Worm (Caenorhabditis elegans) whole organism, L4/young adult: ENCODE measurements around the gene ubxn-5.

Experiments used
- W03F9.2 ChIP-seq: fragments of 150-350 bp; optimal IDR thresholded peaks from 2 replicates; lab custom pipeline; 2014; ENCODE audit warnings: missing biosample characterization, missing genetic modification characterization
- dao-5 ChIP-seq: sonication (generic microtip); optimal IDR thresholded peaks from 2 replicates; lab custom pipeline; 2016; ENCODE audit warnings: missing genotype, missing genetic modification characterization, moderate library complexity, missing compliant biosample characterization
- him-1 ChIP-seq: sonication (generic microtip); optimal IDR thresholded peaks from 2 replicates; lab custom pipeline; 2016; ENCODE audit warnings: missing genotype, missing genetic modification reagents, missing genetic modification characterization, missing compliant biosample characterization

The ubxn-5 gene

DNA sequence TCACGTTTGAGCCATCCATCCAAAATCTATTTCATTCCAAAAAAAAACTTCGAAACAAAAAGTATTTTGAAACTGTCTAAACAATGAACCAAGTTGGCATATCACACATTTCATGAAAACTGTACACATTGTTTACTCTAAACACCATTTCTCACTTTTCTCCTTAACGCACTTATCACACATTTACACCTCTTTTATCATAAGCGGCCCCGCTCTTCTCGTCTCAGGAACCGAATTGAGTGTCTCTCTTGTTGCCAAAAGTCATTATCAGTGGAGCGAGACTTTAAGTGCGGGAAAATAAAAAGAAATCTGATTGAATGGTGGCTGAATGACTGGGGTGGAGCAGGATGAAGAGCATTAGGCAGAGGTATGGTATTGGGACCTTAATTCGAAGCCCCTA lies 2.4 kb downstream of the ubxn-5 start:
- no peak for TF ChIP-seq W03F9.2
- no peak for TF ChIP-seq him-1
- TF ChIP-seq dao-5 (tag; lab: Kevin White, UChicago): no peak

DNA sequence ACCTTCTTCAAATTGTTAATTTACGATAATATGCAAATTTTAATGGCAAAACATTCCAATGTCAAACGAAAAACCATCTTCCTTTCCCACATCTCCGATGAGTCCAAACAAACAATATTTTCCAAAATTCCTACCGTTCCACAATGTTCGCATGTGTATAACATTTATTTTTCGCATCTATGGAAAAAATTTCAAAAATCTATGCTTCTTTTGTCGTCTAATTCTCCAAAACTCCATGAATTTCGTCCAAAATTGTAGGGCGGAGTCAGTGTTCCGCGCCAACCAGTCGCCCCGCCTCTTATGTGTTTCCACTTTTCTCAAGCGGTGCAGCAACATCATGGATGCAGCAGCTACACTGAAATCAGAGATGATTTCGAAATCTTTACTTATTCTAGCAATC lies 3.3 kb downstream of the ubxn-5 start, which contains the start of gene T01E8.8:
Gene T01E8.8 (plus strand): TSS at position 301 of the 400 bp plus-strand sequence.
- TF ChIP-seq him-1: no peak
- TF ChIP-seq W03F9.2: no peak
- no peak for TF ChIP-seq dao-5 (tag; lab: Kevin White, UChicago)

DNA sequence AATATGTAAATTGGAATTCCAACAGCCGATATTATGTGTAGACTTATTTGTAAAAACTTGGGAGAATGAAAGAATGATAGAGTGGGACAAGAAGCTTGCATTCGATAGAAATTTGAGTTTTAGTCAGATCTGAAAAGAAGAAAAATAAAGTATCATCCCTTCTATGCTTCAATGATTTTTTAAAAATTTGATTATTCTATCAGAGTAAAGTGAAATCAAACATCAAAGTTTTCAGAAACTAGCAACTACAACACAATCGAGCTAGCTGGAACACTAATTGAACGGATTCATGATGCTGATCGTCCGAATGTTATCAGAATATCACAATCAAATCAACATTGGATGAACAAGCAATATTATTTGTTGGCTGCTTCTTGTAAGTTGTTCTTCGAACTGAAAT lies 7.3 kb downstream of the ubxn-5 start, which contains the start of gene srh-135:
Gene srh-135 (minus strand): TSS at position 101 of the 400 bp plus-strand sequence.
- no peak for TF ChIP-seq him-1
- TF ChIP-seq W03F9.2: no peak
- no peak for TF ChIP-seq dao-5 (tag; lab: Kevin White, UChicago)

DNA sequence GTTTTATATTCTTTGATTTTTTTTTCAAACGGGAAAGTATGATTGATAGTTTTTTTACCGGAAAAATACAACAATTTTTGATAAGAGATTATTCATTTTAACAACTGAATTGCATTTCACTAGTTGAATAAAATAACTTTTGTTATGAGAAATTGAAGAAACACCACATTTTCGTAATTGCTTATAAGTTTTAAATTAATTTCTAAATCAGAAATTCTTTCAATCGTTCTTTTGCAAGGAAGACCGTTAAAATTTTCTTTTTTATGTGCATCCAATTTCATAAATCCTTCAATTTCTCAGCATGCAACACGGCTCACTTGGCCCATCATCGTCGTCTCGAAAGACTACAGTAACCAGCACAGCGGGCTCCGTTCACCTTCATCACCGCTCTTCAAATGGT lies 11.7 kb downstream of the ubxn-5 start, which contains the start of gene plc-3:
Gene plc-3 (plus strand): TSS at position 301 of the 400 bp plus-strand sequence.
- TF ChIP-seq dao-5 (tag; lab: Kevin White, UChicago) (no peak), W03F9.2 (no peak), him-1 (no peak)

DNA sequence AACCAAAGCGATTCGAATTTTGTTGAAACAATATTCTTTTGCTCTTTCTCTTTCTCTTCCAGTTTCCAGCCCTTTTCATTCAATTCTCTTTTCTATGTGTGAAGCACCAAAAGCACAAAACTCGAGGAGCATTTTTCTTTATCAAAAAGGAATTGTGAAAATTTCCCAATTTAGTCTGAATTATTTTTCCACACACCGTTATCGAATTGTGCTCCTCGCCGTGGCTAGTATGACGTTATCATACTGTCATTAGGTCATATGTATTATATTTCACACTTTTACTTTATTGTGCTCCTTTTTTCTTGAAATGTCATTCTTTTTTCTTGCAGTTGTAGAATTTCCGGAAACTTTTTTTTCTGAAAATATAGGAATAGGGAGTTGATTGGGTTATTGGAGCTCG lies 12.7 kb downstream of the ubxn-5 start:
- TF ChIP-seq dao-5 (tag; lab: Kevin White, UChicago) (no peak), W03F9.2 (no peak), him-1 (no peak)

DNA sequence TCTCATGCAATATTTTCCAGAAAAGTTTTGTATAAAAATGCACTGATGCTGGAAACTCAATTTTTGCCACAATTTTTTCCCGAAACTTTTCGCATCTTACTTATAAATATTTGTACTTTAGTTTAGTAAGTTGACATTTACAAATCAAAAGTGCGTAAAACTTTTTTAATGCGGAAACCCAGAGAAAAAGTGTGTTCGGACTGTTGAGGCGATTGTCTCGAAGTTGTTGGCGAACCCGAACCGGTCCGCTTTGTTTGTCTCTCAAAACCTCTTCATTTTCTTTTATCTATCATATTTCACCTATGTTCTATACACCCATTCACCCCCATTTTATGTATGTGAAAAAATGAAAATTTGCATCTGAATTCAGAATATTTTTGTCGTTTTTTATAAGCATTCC lies 13.7 kb downstream of the ubxn-5 start:
- TF ChIP-seq dao-5 (tag; lab: Kevin White, UChicago) (no peak), W03F9.2 (no peak), him-1 (no peak)

DNA sequence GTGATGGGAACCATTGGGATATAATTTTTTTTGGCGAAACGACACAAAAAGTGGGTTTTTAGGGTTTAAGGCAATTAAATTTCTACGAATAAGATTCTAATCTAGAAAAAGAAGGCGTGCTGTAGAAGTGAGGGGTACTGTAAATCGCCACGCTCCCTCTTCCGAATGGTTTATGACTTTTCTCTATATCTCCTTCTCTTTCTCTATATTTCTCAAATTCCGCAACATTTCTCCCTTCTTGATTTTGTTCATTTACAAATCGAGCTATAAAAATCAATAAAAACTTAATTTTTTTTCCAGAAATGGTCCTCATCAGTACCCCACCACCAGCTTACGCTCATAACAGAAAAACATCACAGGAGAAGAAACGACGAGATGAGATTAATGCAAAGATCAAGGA lies 16.1 kb downstream of the ubxn-5 start, which contains the start of gene ref-1:
Gene ref-1 (plus strand): TSS at position 301 of the 400 bp plus-strand sequence.
- TF ChIP-seq W03F9.2 (no peak), him-1 (no peak)

DNA sequence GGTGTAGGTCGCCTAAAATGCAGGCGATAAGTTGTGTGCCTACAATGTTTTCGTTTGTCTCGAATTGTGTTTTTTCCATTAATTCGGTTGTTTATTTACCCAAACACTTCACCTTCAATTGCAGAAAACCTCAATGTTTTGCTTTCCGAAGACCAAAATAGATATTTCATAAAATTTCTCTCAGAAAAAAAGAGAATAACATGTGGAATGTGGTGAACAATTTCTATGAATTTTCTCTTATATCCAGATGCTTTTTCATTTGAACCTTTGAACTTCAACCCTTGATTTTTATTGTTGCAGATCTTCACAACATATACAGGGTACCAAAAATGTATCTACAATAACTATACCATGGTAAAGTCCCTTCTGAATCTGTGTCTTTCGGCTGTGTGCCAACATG lies 27.9 kb downstream of the ubxn-5 start, which contains the start of gene T01E8.1:
Gene T01E8.1 (plus strand): TSS at position 301 of the 400 bp plus-strand sequence.
- TF ChIP-seq W03F9.2 (no peak), him-1 (no peak), dao-5 (tag; lab: Kevin White, UChicago) (no peak)

DNA sequence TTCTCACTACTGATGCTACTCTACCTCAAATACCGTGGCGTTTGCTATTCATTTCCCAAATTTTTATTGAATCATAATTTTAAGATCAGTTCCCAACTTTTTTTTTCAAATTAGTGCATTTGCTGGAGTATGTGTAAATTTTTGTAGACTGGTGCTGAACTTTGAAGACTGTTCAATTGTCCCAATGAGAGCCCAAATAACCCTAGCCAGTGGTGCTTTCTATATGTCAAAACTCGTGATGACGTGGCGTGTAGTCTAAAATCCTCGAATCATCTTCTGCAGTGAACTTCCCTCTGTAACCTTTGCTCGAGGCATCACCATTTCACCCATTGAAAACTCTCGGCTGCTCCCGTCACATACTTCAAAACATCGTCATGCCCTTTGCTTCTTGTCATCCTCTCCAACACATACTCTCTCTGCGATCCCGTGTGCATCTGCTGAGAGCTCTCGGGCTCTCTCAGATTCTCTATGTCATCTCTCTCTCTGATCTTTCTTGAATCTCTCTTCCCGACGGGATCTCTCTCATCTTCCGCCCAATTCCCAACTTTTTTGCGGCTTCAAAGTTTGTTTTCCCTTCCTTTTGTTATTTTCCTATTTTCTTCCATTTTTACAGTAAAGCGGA lies 29.8 kb downstream of the ubxn-5 start:
- no peak for TF ChIP-seq him-1
- TF ChIP-seq W03F9.2: no peak
- TF ChIP-seq dao-5 (tag; lab: Kevin White, UChicago): no peak

DNA sequence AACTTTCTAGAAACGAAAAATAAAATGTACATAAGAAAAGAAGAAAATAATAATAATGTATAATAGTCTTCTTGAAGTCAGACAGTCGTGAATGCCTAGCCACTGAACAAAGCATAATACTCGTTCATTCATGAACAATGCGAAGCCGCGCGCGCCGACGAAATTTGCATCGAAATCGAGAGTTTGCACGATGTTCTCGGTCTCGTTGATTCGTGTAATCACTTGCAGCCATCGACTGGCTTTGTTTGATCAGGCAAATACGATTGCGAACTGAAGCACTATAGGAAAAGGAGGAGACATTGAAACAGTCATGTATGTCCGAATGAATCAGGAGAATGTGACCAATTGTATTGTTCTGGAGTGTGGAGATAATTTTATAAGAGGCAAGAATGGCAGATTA lies 30.5 kb downstream of the ubxn-5 start:
- TF ChIP-seq him-1: no peak
- no peak for TF ChIP-seq dao-5 (tag; lab: Kevin White, UChicago)
- TF ChIP-seq W03F9.2: no peak

DNA sequence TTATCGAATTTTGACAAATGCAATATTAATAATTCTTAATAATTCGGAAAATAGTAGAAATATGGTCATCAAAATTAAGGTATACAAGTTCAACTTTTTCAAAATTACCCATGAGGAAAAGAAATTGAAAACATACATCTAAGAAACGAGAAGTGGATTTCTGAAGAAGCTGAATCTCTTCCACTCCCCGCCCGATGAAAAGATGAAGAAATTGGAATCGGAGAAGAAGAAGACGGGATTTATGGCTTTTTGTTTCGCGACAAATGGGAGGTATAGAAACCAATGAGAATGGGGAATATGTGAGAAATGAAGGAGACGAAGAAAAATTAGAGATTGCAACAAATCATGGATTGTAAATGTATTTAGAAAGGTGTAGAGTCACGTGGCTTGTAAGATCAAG lies 31.2 kb downstream of the ubxn-5 start:
- TF ChIP-seq dao-5 (tag; lab: Kevin White, UChicago) (no peak), W03F9.2 (no peak), him-1 (no peak)

DNA sequence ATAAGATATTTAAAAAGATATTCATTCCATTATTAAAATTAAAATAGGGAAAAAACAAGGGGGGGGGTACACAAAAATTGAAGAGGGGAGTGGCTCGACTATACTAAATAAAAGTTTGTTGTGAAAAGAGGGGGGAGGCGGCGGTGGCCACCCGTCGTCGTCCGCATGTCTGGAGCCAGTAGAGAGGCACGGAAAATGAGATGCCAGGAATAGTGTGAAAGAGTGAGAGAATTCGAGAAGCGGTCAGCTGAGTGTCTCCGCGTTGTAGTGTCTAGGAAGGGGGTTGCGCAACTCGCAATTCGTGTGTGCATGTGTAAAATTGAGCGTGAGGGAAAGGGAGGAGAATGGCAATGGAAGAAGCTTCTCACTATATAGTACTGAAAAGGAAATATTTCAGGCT lies 32.0 kb downstream of the ubxn-5 start:
- no peak for TF ChIP-seq him-1
- TF ChIP-seq dao-5 (tag; lab: Kevin White, UChicago): no peak
- no peak for TF ChIP-seq W03F9.2

DNA sequence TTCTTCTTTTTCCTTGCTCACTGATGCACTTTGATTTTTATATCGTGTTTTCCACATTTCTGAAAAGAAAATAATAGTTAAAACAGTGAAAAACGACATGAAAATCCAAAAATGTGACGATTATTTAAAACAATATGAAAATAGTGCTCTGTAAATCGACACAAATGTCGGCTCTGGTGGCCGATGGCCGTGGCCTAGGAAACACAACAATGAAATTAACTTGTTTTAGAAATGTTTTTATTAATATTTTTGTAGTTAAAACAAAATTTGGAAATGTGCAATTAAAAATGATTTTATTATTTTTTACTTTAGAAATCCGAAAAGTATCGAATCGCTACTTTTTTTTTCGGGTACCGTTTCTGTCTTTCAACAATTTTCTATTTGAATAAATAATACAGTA lies 33.5 kb downstream of the ubxn-5 start, which contains the start of gene arv-1:
Gene arv-1 (minus strand): TSS at position 65 of the 400 bp plus-strand sequence.
- TF ChIP-seq dao-5 (tag; lab: Kevin White, UChicago) (no peak), him-1 (peak; percentile 34), W03F9.2 (peak; percentile 74)

DNA sequence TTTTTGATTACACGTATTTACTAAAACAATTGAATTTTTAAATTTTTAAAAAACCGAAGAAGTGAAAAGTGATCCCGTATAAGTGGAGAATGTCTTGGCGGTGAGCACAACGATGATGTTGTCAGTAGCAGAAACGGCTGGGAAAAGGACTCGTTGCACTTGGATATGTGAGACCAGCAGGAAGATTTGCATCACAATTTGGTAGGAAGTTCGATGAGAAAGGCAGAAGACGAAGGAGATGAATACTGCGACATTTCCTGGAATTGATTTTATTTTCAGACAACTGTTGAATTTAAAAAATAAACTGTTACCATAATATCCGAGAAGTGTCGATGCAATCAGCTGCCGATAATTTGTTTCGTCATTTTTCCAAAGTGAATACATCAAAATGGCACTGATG lies 34.4 kb downstream of the ubxn-5 start, which contains the start of gene R05H5.4:
Gene R05H5.4 (minus strand): TSS at position 101 of the 400 bp plus-strand sequence.
- TF ChIP-seq dao-5 (tag; lab: Kevin White, UChicago) (no peak), him-1 (no peak), W03F9.2 (no peak)

DNA sequence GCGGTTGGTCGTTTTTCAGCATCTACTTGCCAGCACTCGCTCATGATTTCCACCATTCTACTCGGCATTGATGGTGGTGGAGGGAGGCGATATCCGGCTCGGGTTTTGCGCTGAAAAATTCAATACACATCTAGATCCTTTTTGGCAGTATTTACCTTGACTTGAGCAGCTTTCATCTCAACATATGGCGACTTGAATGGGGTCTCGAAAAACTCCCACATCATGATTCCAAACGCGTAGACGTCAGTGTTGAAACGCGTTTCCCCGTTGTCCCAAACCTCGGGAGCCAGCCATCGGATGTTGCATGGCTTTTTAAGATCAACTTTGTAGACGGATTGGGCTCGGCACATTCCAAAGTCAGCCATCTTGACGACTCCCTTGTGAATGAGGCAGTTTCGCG lies 35.8 kb downstream of the ubxn-5 start:
- no peak for TF ChIP-seq him-1
- no peak for TF ChIP-seq W03F9.2
- no peak for TF ChIP-seq dao-5 (tag; lab: Kevin White, UChicago)
